Fruit fly (Drosophila melanogaster) whole organism, adult: ENCODE measurements around the gene CG8673.
A peak's percentile ranks its signal among the peaks of the same experiment; 100 is the strongest.

Experiments used
- CG11617 ChIP-seq: fragments of 200-800 bp; sonication (Bioruptor generic); optimal IDR thresholded peaks from 2 replicates; lab custom pipeline; 2017; ENCODE audit warnings: mild to moderate bottlenecking, missing biosample characterization, missing genetic modification reagents, missing genetic modification characterization
- CG12768 ChIP-seq: fragments of 200-800 bp; sonication (Bioruptor generic); optimal IDR thresholded peaks from 2 replicates; lab custom pipeline; 2017; ENCODE audit warnings: missing biosample characterization, missing genetic modification characterization, mild to moderate bottlenecking, moderate library complexity, missing genetic modification reagents
- CG14711 ChIP-seq: fragments of 200-800 bp; sonication (Bioruptor generic); optimal IDR thresholded peaks from 2 replicates; lab custom pipeline; 2018; ENCODE audit warnings: missing biosample characterization, mild to moderate bottlenecking, missing genetic modification characterization, moderate library complexity
- CG1620 ChIP-seq: fragments of 200-800 bp; sonication (Bioruptor generic); optimal IDR thresholded peaks from 2 replicates; lab custom pipeline; 2016; ENCODE audit warnings: missing biosample characterization, missing genetic modification characterization
- CG33017 ChIP-seq: fragments of 200-800 bp; sonication (Bioruptor generic); optimal IDR thresholded peaks from 2 replicates; lab custom pipeline; 2018; ENCODE audit warnings: missing biosample characterization, mild to moderate bottlenecking, missing genetic modification characterization, moderate library complexity
- CG5204 ChIP-seq: fragments of 200-800 bp; sonication (Bioruptor generic); optimal IDR thresholded peaks from 2 replicates; lab custom pipeline; 2016; ENCODE audit warnings: missing biosample characterization, missing genetic modification characterization
- CG7045 ChIP-seq: fragments of 200-800 bp; sonication (Bioruptor generic); optimal IDR thresholded peaks from 2 replicates; lab custom pipeline; 2017; ENCODE audit warnings: missing biosample characterization, mild to moderate bottlenecking, missing genetic modification characterization
- CG7101 ChIP-seq: fragments of 200-800 bp; sonication (Bioruptor generic); optimal IDR thresholded peaks from 2 replicates; lab custom pipeline; 2018; ENCODE audit warnings: missing biosample characterization, mild to moderate bottlenecking, missing genetic modification characterization, moderate library complexity
- Clk ChIP-seq: fragments of 200-800 bp; sonication (Bioruptor generic); optimal IDR thresholded peaks from 2 replicates; lab custom pipeline; 2017; ENCODE audit warnings: missing biosample characterization, missing genetic modification characterization
- Crg-1 ChIP-seq: fragments of 200-800 bp; sonication (Bioruptor generic); optimal IDR thresholded peaks from 2 replicates; lab custom pipeline; 2016; ENCODE audit warnings: missing biosample characterization, missing genetic modification characterization
- Hr96 ChIP-seq: fragments of 200-800 bp; sonication (Bioruptor generic); optimal IDR thresholded peaks from 2 replicates; lab custom pipeline; 2016; ENCODE audit warnings: missing biosample characterization, missing genetic modification characterization
- Mnt ChIP-seq: fragments of 200-800 bp; sonication (Bioruptor generic); optimal IDR thresholded peaks from 2 replicates; lab custom pipeline; 2016; ENCODE audit warnings: missing biosample characterization, mild to moderate bottlenecking, missing genetic modification characterization
- bab1 ChIP-seq: fragments of 200-800 bp; sonication (Bioruptor generic); optimal IDR thresholded peaks from 3 replicates; lab custom pipeline; 2019; ENCODE audit warnings: missing biosample characterization, mild to moderate bottlenecking, missing genetic modification characterization, moderate library complexity
- cic ChIP-seq: fragments of 200-800 bp; sonication (Bioruptor generic); optimal IDR thresholded peaks from 2 replicates; lab custom pipeline; 2017; ENCODE audit warnings: missing biosample characterization, mild to moderate bottlenecking, missing genetic modification characterization, moderate library complexity
- cnc ChIP-seq, 2 experiments: fragments of >200 bp; optimal IDR thresholded peaks; 2 replicates each; lab custom pipeline; 2017
- kay ChIP-seq: fragments of 200-800 bp; sonication (Bioruptor generic); peaks from one replicate; lab custom pipeline; 2016; ENCODE audit warnings: missing biosample characterization, missing genetic modification characterization, borderline replicate concordance
- ovo ChIP-seq: fragments of 200-800 bp; sonication (Bioruptor generic); optimal IDR thresholded peaks from 2 replicates; lab custom pipeline; 2016; ENCODE audit warnings: missing biosample characterization, missing genetic modification characterization
- pad ChIP-seq: fragments of 200-800 bp; sonication (Bioruptor generic); optimal IDR thresholded peaks from 3 replicates; lab custom pipeline; 2017; ENCODE audit warnings: missing biosample characterization, missing genetic modification characterization, mild to moderate bottlenecking, moderate library complexity, missing genetic modification reagents
- tj ChIP-seq: fragments of 200-800 bp; sonication (Bioruptor generic); optimal IDR thresholded peaks from 3 replicates; lab custom pipeline; 2017; ENCODE audit warnings: missing biosample characterization, mild to moderate bottlenecking, missing genetic modification characterization, moderate library complexity
- toe ChIP-seq: fragments of 200-800 bp; sonication (Bioruptor generic); optimal IDR thresholded peaks from 2 replicates; lab custom pipeline; 2016; ENCODE audit warnings: missing biosample characterization, missing genetic modification characterization

The CG8673 gene

dm6 chr2L:8145067-8145808 lies 21.1 kb downstream of the CG8673 start, which contains the start of the genes CG42763 and CG43394:
TSS of gene CG42763 (minus strand) at chr2L:8145107.
TSS of gene CG43394 (plus strand) at chr2L:8145758.
- TF ChIP-seq kay (GFP tag; lab: Kevin White, UChicago) (peak; percentile 75), CG33017 (no peak)

dm6 chr2L:8146994-8147661 lies 23.0 kb downstream of the CG8673 start, which contains the start of gene CG31606:
TSS of gene CG31606 (plus strand) at chr2L:8147611.
- TF ChIP-seq tj (no peak), cic (GFP tag; lab: Kevin White, UChicago) (no peak), cnc (optimal IDR thresholded peaks at IDR 0.05; lab: Kevin White, UChicago) (no peak), Mnt (no peak), Crg-1 (GFP tag; lab: Kevin White, UChicago) (no peak), CG1620 (GFP tag; lab: Kevin White, UChicago) (no peak), CG7045 (GFP tag; lab: Kevin White, UChicago) (no peak), CG7101 (tag; lab: Kevin White, UChicago) (no peak), toe (GFP tag; lab: Kevin White, UChicago) (no peak), bab1 (no peak), Hr96 (GFP tag; lab: Kevin White, UChicago) (no peak), CG14711 (tag; lab: Kevin White, UChicago) (no peak), CG33017 (no peak), pad (GFP tag; lab: Kevin White, UChicago) (no peak), CG5204 (GFP tag; lab: Kevin White, UChicago) (no peak), CG11617 (GFP tag; lab: Kevin White, UChicago) (no peak), CG12768 (GFP tag; lab: Kevin White, UChicago) (no peak), kay (GFP tag; lab: Kevin White, UChicago) (no peak)

- TF ChIP-seq CG5204 (GFP tag; lab: Kevin White, UChicago) (no peak), CG33017 (no peak), bab1 (no peak), CG12768 (GFP tag; lab: Kevin White, UChicago) (no peak), CG11617 (GFP tag; lab: Kevin White, UChicago) (no peak), kay (GFP tag; lab: Kevin White, UChicago) (no peak), ovo (no peak), Crg-1 (GFP tag; lab: Kevin White, UChicago) (no peak), CG7045 (GFP tag; lab: Kevin White, UChicago) (no peak), CG14711 (tag; lab: Kevin White, UChicago) (no peak), cic (GFP tag; lab: Kevin White, UChicago) (no peak), pad (GFP tag; lab: Kevin White, UChicago) (no peak), cnc (optimal IDR thresholded peaks at IDR 0.05; lab: Kevin White, UChicago) (no peak), CG7101 (tag; lab: Kevin White, UChicago) (no peak)
Measured at dm6 chr2L:8148514-8149085, 24.5 kb downstream of the CG8673 start.

- TF ChIP-seq bab1: peak; percentile 82
- TF ChIP-seq Mnt: peak; percentile 71
- TF ChIP-seq CG7045 (GFP tag; lab: Kevin White, UChicago): peak; percentile 70
- TF ChIP-seq toe (GFP tag; lab: Kevin White, UChicago): peak; percentile 81
- peak; percentile 20 for TF ChIP-seq Clk (GFP tag; lab: Kevin White, UChicago)
- peak; percentile 95 for TF ChIP-seq kay (GFP tag; lab: Kevin White, UChicago)
- no peak for TF ChIP-seq cic (GFP tag; lab: Kevin White, UChicago)
- peak; percentile 25 for TF ChIP-seq CG12768 (GFP tag; lab: Kevin White, UChicago)
- no peak for TF ChIP-seq Hr96 (GFP tag; lab: Kevin White, UChicago)
- TF ChIP-seq ovo: peak; percentile 16
- TF ChIP-seq CG33017: peak; percentile 34
- peak; percentile 79 for TF ChIP-seq CG11617 (GFP tag; lab: Kevin White, UChicago)
- peak; percentile 66 for TF ChIP-seq CG1620 (GFP tag; lab: Kevin White, UChicago)
- TF ChIP-seq CG14711 (tag; lab: Kevin White, UChicago): peak; percentile 97
- TF ChIP-seq CG5204 (GFP tag; lab: Kevin White, UChicago): no peak
- TF ChIP-seq cnc (optimal IDR thresholded peaks at IDR 0.05; lab: Kevin White, UChicago): no peak
- peak; percentile 47 for TF ChIP-seq pad (GFP tag; lab: Kevin White, UChicago)
- TF ChIP-seq CG7101 (tag; lab: Kevin White, UChicago): peak; percentile 77
- TF ChIP-seq tj: peak; percentile 39
- TF ChIP-seq Crg-1 (GFP tag; lab: Kevin White, UChicago): peak; percentile 61
Measured at dm6 chr2L:8156682-8157081, 32.6 kb downstream of the CG8673 start.

dm6 chr2L:8157166-8157565 lies 33.0 kb downstream of the CG8673 start:
- peak; percentile 38 for TF ChIP-seq cic (GFP tag; lab: Kevin White, UChicago)
- no peak for TF ChIP-seq bab1

dm6 chr2L:8159498-8159897 lies 35.4 kb downstream of the CG8673 start, which contains the start of the genes PAPLA1 and Rbsn-5:
TSS of gene PAPLA1 (minus strand) at chr2L:8159638.
TSS of gene Rbsn-5 (plus strand) at chr2L:8159832.
- TF ChIP-seq CG1620 (GFP tag; lab: Kevin White, UChicago) (peak; percentile 93), CG7045 (GFP tag; lab: Kevin White, UChicago) (peak; percentile 90), Mnt (peak; percentile 92), Hr96 (GFP tag; lab: Kevin White, UChicago) (peak; percentile 92), CG5204 (GFP tag; lab: Kevin White, UChicago) (no peak), CG7101 (tag; lab: Kevin White, UChicago) (peak; percentile 91), Crg-1 (GFP tag; lab: Kevin White, UChicago) (peak; percentile 92), CG12768 (GFP tag; lab: Kevin White, UChicago) (peak; percentile 89), kay (GFP tag; lab: Kevin White, UChicago) (peak; percentile 96), CG33017 (peak; percentile 89), toe (GFP tag; lab: Kevin White, UChicago) (peak; percentile 96), cnc (optimal IDR thresholded peaks at IDR 0.05; lab: Kevin White, UChicago) (no peak), pad (GFP tag; lab: Kevin White, UChicago) (peak; percentile 75), bab1 (peak; percentile 95), cic (GFP tag; lab: Kevin White, UChicago) (peak; percentile 34), CG11617 (GFP tag; lab: Kevin White, UChicago) (peak; percentile 90), tj (peak; percentile 83), Clk (GFP tag; lab: Kevin White, UChicago) (peak; percentile 80), CG14711 (tag; lab: Kevin White, UChicago) (peak; percentile 87), ovo (peak; percentile 66)
